Worm (Caenorhabditis elegans) whole organism, young adult: ENCODE measurements around the gene K08H2.4.

Source experiments
- B0019.2 ChIP-seq: fragments of 200-800 bp; sonication (Bioruptor generic); conservative IDR thresholded peaks from 2 replicates; pipeline ENCODE4 v1.3.6; 2022; ENCODE audit warnings: missing genetic modification reagents, missing genetic modification characterization, missing compliant biosample characterization
- B0035.1 ChIP-seq: sonication (generic microtip); optimal IDR thresholded peaks from 2 replicates; lab custom pipeline; 2016; ENCODE audit warnings: missing genetic modification characterization, mild to moderate bottlenecking, missing compliant biosample characterization, missing genotype, missing genetic modification reagents
- B0261.1 ChIP-seq: sonication (generic microtip); optimal IDR thresholded peaks from 2 replicates; lab custom pipeline; 2016; ENCODE audit warnings: mild to moderate bottlenecking, missing genetic modification characterization, moderate library complexity, missing compliant biosample characterization
- C17E4.6 ChIP-seq: fragments of 200-800 bp; sonication (Bioruptor generic); IDR thresholded peaks from 2 replicates; pipeline ENCODE4 v1.3.6; 2022; ENCODE audit warnings: missing genetic modification reagents, missing genetic modification characterization, missing compliant biosample characterization
- F10E7.11 ChIP-seq: sonication (generic microtip); optimal IDR thresholded peaks from 2 replicates; lab custom pipeline; 2017; ENCODE audit warnings: mild to moderate bottlenecking, missing genetic modification characterization, moderate library complexity, missing compliant biosample characterization
- F49E8.2 ChIP-seq: sonication (generic microtip); optimal IDR thresholded peaks from 3 replicates; lab custom pipeline; 2017; ENCODE audit warnings: missing genetic modification characterization, mild to moderate bottlenecking, missing compliant biosample characterization, antibody characterized with exemption, moderate library complexity; ENCODE audit not compliant: insufficient read depth
- F52B5.7 ChIP-seq: sonication (generic microtip); optimal IDR thresholded peaks from 2 replicates; lab custom pipeline; 2016; ENCODE audit warnings: mild to moderate bottlenecking, missing genetic modification characterization, missing compliant biosample characterization
- T07F8.4 ChIP-seq: sonication (generic microtip); optimal IDR thresholded peaks from 2 replicates; lab custom pipeline; 2016; ENCODE audit warnings: mild to moderate bottlenecking, missing genetic modification characterization, moderate library complexity, missing compliant biosample characterization
- Y56A3A.18 ChIP-seq: fragments of 200-800 bp; sonication (Bioruptor generic); IDR thresholded peaks from 2 replicates; pipeline ENCODE4 v1.3.6; 2022; ENCODE audit warnings: missing genetic modification reagents, missing genetic modification characterization, missing compliant biosample characterization
- akir-1 ChIP-seq: fragments of 200-800 bp; sonication (Bioruptor generic); optimal IDR thresholded peaks from 2 replicates; lab custom pipeline; 2018; ENCODE audit warnings: mild to moderate bottlenecking, missing genetic modification characterization, moderate library complexity, missing compliant biosample characterization
- atf-7 ChIP-seq: sonication (generic microtip); optimal IDR thresholded peaks from 2 replicates; lab custom pipeline; 2017; ENCODE audit warnings: mild to moderate bottlenecking, missing genetic modification characterization, missing compliant biosample characterization
- athp-1 ChIP-seq: sonication (generic microtip); optimal IDR thresholded peaks from 2 replicates; lab custom pipeline; 2017; ENCODE audit warnings: mild to moderate bottlenecking, missing genetic modification characterization, missing compliant biosample characterization
- bed-1 ChIP-seq: fragments of 200-800 bp; sonication (Bioruptor generic); IDR thresholded peaks from 2 replicates; pipeline ENCODE4 v1.3.6; 2022; ENCODE audit warnings: missing genetic modification reagents, missing genetic modification characterization, missing compliant biosample characterization
- ceh-27 ChIP-seq: fragments of 200-800 bp; sonication (Bioruptor generic); optimal IDR thresholded peaks from 2 replicates; lab custom pipeline; 2018; ENCODE audit warnings: mild to moderate bottlenecking, missing genetic modification characterization, moderate library complexity, missing compliant biosample characterization
- ceh-40 ChIP-seq: fragments of 200-800 bp; sonication (Bioruptor generic); IDR thresholded peaks from 2 replicates; pipeline ENCODE4 v1.3.6; 2022; ENCODE audit warnings: missing genetic modification characterization, missing compliant biosample characterization
- chd-7 ChIP-seq: sonication (generic microtip); optimal IDR thresholded peaks from 2 replicates; lab custom pipeline; 2016; ENCODE audit warnings: mild to moderate bottlenecking, missing genetic modification characterization, moderate library complexity, missing compliant biosample characterization
- dox-1 ChIP-seq: fragments of 200-800 bp; sonication (Bioruptor generic); IDR thresholded peaks from 2 replicates; pipeline ENCODE4 v1.3.6; 2022; ENCODE audit warnings: missing genetic modification reagents, missing genetic modification characterization, missing compliant biosample characterization
- ets-4 ChIP-seq: fragments of 200-800 bp; sonication (Bioruptor generic); optimal IDR thresholded peaks from 2 replicates; lab custom pipeline; 2018; ENCODE audit warnings: mild to moderate bottlenecking, missing genetic modification characterization, missing compliant biosample characterization
- hsf-1 ChIP-seq: fragments of 200-800 bp; sonication (Bioruptor generic); IDR thresholded peaks from 2 replicates; pipeline ENCODE4 v1.3.6; 2022; ENCODE audit warnings: missing genetic modification reagents, missing genetic modification characterization, missing compliant biosample characterization
- lag-1 ChIP-seq: fragments of 200-800 bp; sonication (Bioruptor generic); IDR thresholded peaks from 2 replicates; pipeline ENCODE4 v1.3.6; 2022; ENCODE audit warnings: missing genetic modification reagents, missing genetic modification characterization, missing compliant biosample characterization
- lin-26 ChIP-seq: fragments of 200-800 bp; sonication (Bioruptor generic); IDR thresholded peaks from 2 replicates; pipeline ENCODE4 v1.3.6; 2022; ENCODE audit warnings: missing genetic modification reagents, missing genetic modification characterization, missing compliant biosample characterization
- lin-40 ChIP-seq: sonication (generic microtip); optimal IDR thresholded peaks from 2 replicates; lab custom pipeline; 2016; ENCODE audit warnings: missing genetic modification characterization, mild to moderate bottlenecking, missing compliant biosample characterization, missing genotype, missing genetic modification reagents
- lin-54 ChIP-seq: fragments of 200-800 bp; sonication (Bioruptor generic); optimal IDR thresholded peaks from 2 replicates; lab custom pipeline; 2018; ENCODE audit warnings: mild to moderate bottlenecking, missing genetic modification characterization, missing compliant biosample characterization
- lsy-27 ChIP-seq: sonication (generic microtip); optimal IDR thresholded peaks from 2 replicates; lab custom pipeline; 2017; ENCODE audit warnings: missing genetic modification characterization, mild to moderate bottlenecking, missing compliant biosample characterization, antibody characterized with exemption, missing genotype, borderline replicate concordance; ENCODE audit not compliant: insufficient read depth
- madf-3 ChIP-seq: fragments of 200-800 bp; sonication (Bioruptor generic); IDR thresholded peaks from 2 replicates; pipeline ENCODE4 v1.3.6; 2022; ENCODE audit warnings: missing genetic modification reagents, missing genetic modification characterization, missing compliant biosample characterization
- nfya-1 ChIP-seq: sonication (generic microtip); optimal IDR thresholded peaks from 2 replicates; lab custom pipeline; 2017; ENCODE audit warnings: antibody characterized with exemption, missing compliant biosample characterization, missing genetic modification characterization, borderline replicate concordance; ENCODE audit not compliant: insufficient read depth
- nhr-80 ChIP-seq: sonication (generic microtip); optimal IDR thresholded peaks from 2 replicates; lab custom pipeline; 2016; ENCODE audit warnings: missing genetic modification characterization, missing compliant biosample characterization
- rec-8 ChIP-seq, 2 experiments: sonication (generic microtip); optimal IDR thresholded peaks; 2 replicates each; lab custom pipeline; 2016; ENCODE audit warnings: mild to moderate bottlenecking in 2 of 2, missing genetic modification characterization in 2 of 2, missing genetic modification reagents in 2 of 2, missing genotype in 2 of 2, missing biosample characterization in 1 of 2, missing compliant biosample characterization in 1 of 2, moderate library complexity in 1 of 2
- repo-1 ChIP-seq: sonication (generic microtip); optimal IDR thresholded peaks from 2 replicates; lab custom pipeline; 2017; ENCODE audit warnings: mild to moderate bottlenecking, missing genetic modification characterization, missing compliant biosample characterization
- rpc-1 ChIP-seq, 2 experiments: fragments of 150-350 bp in 1 of 2; sonication (generic microtip) in 1 of 2; optimal IDR thresholded peaks; 2 replicates each; lab custom pipeline; 2014 to 2018; ENCODE audit warnings: missing biosample characterization in 1 of 2, missing genetic modification characterization in 1 of 2, missing genetic modification reagents in 1 of 2, missing genotype in 1 of 2
- sdz-38 ChIP-seq: sonication (generic microtip); optimal IDR thresholded peaks from 2 replicates; lab custom pipeline; 2016; ENCODE audit warnings: missing genotype, missing genetic modification characterization, missing compliant biosample characterization
- sea-2 ChIP-seq: fragments of 200-800 bp; sonication (Bioruptor generic); IDR thresholded peaks from 2 replicates; pipeline ENCODE4 v1.3.6; 2022; ENCODE audit warnings: missing genetic modification characterization, missing compliant biosample characterization
- unc-62 ChIP-seq: fragments of 150-350 bp; optimal IDR thresholded peaks from 2 replicates; lab custom pipeline; 2014; ENCODE audit warnings: missing biosample characterization, missing genetic modification reagents, missing genetic modification characterization
- xnd-1 ChIP-seq: sonication (generic microtip); optimal IDR thresholded peaks from 2 replicates; lab custom pipeline; 2016; ENCODE audit warnings: missing genotype, missing genetic modification reagents, missing genetic modification characterization, missing compliant biosample characterization
- zim-3 ChIP-seq: sonication (generic microtip); optimal IDR thresholded peaks from 2 replicates; lab custom pipeline; 2017; ENCODE audit warnings: mild to moderate bottlenecking, missing genetic modification characterization, moderate library complexity, missing compliant biosample characterization
- ztf-18 ChIP-seq: sonication (generic microtip); optimal IDR thresholded peaks from 2 replicates; lab custom pipeline; 2016; ENCODE audit warnings: missing genotype, mild to moderate bottlenecking, missing genetic modification characterization, missing compliant biosample characterization
- ztf-25 ChIP-seq: fragments of 200-800 bp; sonication (Bioruptor generic); IDR thresholded peaks from 2 replicates; pipeline ENCODE4 v1.3.6; 2022; ENCODE audit warnings: missing genetic modification reagents, missing genetic modification characterization, missing compliant biosample characterization
- ztf-6 ChIP-seq: fragments of 200-800 bp; sonication (Bioruptor generic); IDR thresholded peaks from 2 replicates; pipeline ENCODE4 v1.3.6; 2022; ENCODE audit warnings: missing genetic modification reagents, missing genetic modification characterization, missing compliant biosample characterization

K08H2.4 gene

DNA sequence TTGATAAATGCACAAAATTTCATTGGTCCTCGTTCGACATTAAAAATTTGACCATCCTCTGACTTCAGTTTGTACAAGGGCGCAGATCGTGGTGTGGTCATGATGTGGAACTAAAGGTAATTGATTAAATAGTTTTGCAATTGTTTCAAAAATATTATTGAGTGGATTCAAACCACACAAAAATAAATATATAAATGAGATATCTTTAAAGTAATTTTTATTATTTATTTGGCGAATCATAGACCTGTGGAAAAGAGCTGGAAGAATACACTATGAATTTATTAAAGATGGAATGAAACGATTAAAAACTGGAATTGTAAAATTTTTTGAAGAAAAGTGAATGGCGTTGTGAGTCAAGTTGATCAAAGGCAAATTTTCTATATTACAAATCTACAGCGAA is 14.9 kb upstream of the K08H2.4 start, which contains the start of gene skr-20:
TSS of gene skr-20 (minus strand) at position 101 of the 400 bp plus-strand sequence.
- no peak for TF ChIP-seq rpc-1 (optimal IDR thresholded peaks at IDR 0.05; lab: Kevin White, UChicago)
- TF ChIP-seq rpc-1 (tag; optimal IDR thresholded peaks at IDR 0.05; lab: Kevin White, UChicago) = no peak
- no peak for TF ChIP-seq chd-7 (tag; lab: Kevin White, UChicago)
- no peak for TF ChIP-seq ztf-18 (tag; lab: Kevin White, UChicago)
- no peak for TF ChIP-seq T07F8.4 (tag; lab: Kevin White, UChicago)
- no peak for TF ChIP-seq F49E8.2 (tag; lab: Kevin White, UChicago)
- no peak for TF ChIP-seq ets-4 (GFP tag; lab: Kevin White, UChicago)
- TF ChIP-seq nfya-1 (tag; lab: Kevin White, UChicago) = no peak
- no peak for TF ChIP-seq zim-3 (tag; lab: Kevin White, UChicago)
- TF ChIP-seq sdz-38 = no peak
- no peak for TF ChIP-seq ceh-27 (GFP tag; lab: Kevin White, UChicago)
- no peak for TF ChIP-seq bed-1 (GFP tag; lab: Robert Waterston, UW)
- TF ChIP-seq lag-1 (GFP tag; lab: Robert Waterston, UW) = no peak

DNA sequence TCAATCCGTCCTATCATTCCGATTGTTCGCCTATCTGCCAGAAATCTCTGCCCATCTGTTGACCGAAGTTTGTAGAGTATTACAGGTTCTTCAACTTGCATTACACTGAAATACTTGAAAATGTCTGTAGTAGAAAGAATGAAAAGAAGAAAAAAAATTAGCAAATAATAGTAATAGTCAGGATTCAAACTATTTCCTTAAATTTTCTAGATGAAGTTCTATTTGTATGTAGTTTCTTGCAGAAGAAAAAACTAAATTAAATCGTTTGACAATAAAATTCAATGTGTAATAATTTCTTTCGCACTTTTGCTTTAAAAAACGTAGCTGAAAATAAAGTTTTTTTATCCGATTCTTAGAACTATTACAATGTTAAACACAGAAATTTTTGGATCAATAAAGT is 13.7 kb upstream of the K08H2.4 start, which contains the start of gene skr-19:
TSS of gene skr-19 (minus strand) at position 101 of the 400 bp plus-strand sequence.
- no peak for TF ChIP-seq sea-2 (GFP tag; lab: Robert Waterston, UW)
- TF ChIP-seq Y56A3A.18 = no peak
- no peak for TF ChIP-seq ceh-40 (GFP tag; lab: Robert Waterston, UW)
- TF ChIP-seq akir-1 (GFP tag; lab: Kevin White, UChicago) = no peak
- TF ChIP-seq B0035.1 (tag; lab: Kevin White, UChicago) = no peak
- TF ChIP-seq lsy-27 = no peak
- TF ChIP-seq B0019.2 (GFP tag; lab: Robert Waterston, UW) = no peak
- no peak for TF ChIP-seq xnd-1 (tag; lab: Kevin White, UChicago)

DNA sequence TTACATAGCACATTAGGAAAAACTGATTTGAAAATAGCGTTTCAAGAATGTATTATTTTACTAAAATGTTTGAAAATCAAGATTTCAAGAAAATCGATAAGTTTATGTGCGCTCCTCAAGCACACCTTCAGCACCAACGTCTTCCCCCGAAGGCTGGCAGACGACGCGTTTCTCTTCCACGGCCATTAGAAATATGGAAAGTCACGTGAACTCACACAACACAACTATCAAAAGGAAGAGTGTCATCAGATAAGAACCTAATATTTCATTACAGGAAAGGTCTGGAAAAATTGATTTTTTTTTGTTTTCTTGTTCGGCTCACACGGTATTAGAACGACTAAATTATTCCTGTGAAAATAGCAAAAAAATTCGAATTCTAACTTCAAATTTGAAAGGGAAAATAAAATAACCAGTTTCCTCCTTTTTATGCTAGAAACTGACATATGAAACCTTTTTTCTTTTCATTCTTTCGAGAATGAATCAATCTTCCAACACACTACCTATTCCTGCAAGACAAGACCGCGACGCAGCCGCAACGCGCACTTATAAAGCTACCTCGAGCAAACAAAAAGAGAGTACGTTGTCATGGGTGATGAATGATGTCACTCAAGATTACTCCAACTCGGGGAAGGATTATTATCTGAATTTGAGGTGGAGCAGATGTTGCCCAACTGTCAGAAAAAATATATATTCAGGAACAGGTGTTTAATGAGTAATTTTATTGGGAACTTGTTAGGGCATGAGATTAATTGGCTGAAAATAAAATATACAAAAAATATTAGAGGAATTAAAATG is 13.0 kb upstream of the K08H2.4 start:
- TF ChIP-seq F52B5.7 (tag; lab: Kevin White, UChicago) = no peak
- TF ChIP-seq ztf-25 = no peak
- peak; percentile 67 for TF ChIP-seq nhr-80 (tag; lab: Kevin White, UChicago)
- TF ChIP-seq hsf-1 (GFP tag; lab: Robert Waterston, UW) = 0 out of 2 replicates have a peak, but pooled peaks have one; percentile 11
- TF ChIP-seq atf-7 (tag; lab: Kevin White, UChicago) = no peak
- TF ChIP-seq unc-62 (GFP tag; lab: Kevin White, UChicago) = peak; percentile 29
- peak; percentile 78; the same call in 1 of the 2 replicates for TF ChIP-seq madf-3 (GFP tag; lab: Robert Waterston, UW)
- TF ChIP-seq nfya-1 (tag; lab: Kevin White, UChicago) = no peak
- TF ChIP-seq lin-40 (tag; lab: Kevin White, UChicago) = peak; percentile 9

DNA sequence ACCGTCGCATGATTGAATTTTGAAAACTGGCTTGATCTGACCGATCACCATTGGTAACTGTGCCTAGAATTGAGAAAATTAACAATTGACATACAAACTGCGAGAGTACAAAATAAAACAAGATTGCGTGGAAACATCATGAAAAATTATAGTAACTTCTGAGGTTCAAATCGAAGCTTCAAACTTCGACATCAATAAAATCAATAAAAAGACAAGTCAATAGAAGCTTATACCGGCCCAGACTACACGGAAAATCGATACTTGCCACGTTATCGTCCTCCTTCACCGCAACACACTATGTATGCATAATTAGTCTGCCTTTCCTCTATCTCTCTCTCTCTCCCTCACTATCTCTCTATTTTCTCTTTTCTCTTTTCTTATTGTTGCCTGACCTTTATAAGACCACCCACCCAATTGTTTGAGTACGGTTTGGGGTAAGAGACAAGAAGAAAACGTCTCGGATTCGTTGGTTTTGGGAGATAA is 11.6 kb upstream of the K08H2.4 start, which contains the start of gene skr-21:
TSS of gene skr-21 (minus strand) at position 51 of the 483 bp plus-strand sequence.
- TF ChIP-seq rec-8 (tag; optimal IDR thresholded peaks at IDR 0.05; lab: Kevin White, UChicago) = no peak
- TF ChIP-seq F10E7.11 (tag; lab: Kevin White, UChicago) = no peak
- TF ChIP-seq ztf-6 (GFP tag; lab: Robert Waterston, UW) = no peak
- no peak for TF ChIP-seq athp-1 (tag; lab: Kevin White, UChicago)
- TF ChIP-seq C17E4.6 (GFP tag; lab: Robert Waterston, UW) = no peak
- no peak for TF ChIP-seq dox-1 (GFP tag; lab: Robert Waterston, UW)
- no peak for TF ChIP-seq lin-54
- no peak for TF ChIP-seq lin-26
- no peak for TF ChIP-seq B0261.1 (tag; lab: Kevin White, UChicago)
- no peak for TF ChIP-seq repo-1 (tag; lab: Kevin White, UChicago)
